Worm (Caenorhabditis elegans) whole organism, L2 larva: ENCODE data around the gene dct-1.

Experiments
- ZK546.5 ChIP-seq: sonication (generic microtip); optimal IDR thresholded peaks from 2 replicates; lab custom pipeline; 2017; ENCODE audit warnings: missing biosample characterization, missing genetic modification characterization
- aly-2 ChIP-seq: fragments of 150-350 bp; optimal IDR thresholded peaks from 2 replicates; lab custom pipeline; 2014; ENCODE audit warnings: missing biosample characterization, missing genetic modification characterization
- elt-3 ChIP-seq: sonication (generic microtip); optimal IDR thresholded peaks from 2 replicates; lab custom pipeline; 2017; ENCODE audit warnings: missing biosample characterization, missing genetic modification characterization
- lin-39 ChIP-seq: fragments of 150-350 bp; optimal IDR thresholded peaks from 2 replicates; lab custom pipeline; 2014; ENCODE audit warnings: missing biosample characterization, missing genetic modification reagents, missing genetic modification characterization
- nhr-6 ChIP-seq: fragments of 150-350 bp; optimal IDR thresholded peaks from 2 replicates; lab custom pipeline; 2014; ENCODE audit warnings: missing biosample characterization, missing genetic modification characterization
- zag-1 ChIP-seq: fragments of 150-350 bp; optimal IDR thresholded peaks from 2 replicates; lab custom pipeline; 2014; ENCODE audit warnings: missing biosample characterization, missing genetic modification characterization

- no peak for TF ChIP-seq aly-2
- no peak for TF ChIP-seq lin-39 (tag; lab: Kevin White, UChicago)
- no peak for TF ChIP-seq nhr-6 (tag; lab: Kevin White, UChicago)
- no peak for TF ChIP-seq zag-1
- TF ChIP-seq ZK546.5 (tag; lab: Kevin White, UChicago): no peak
- TF ChIP-seq elt-3 (tag; lab: Kevin White, UChicago): no peak
Measured at ce11 chrX:7982047-7982446, 27.9 kb downstream of the dct-1 start, which contains the start of gene his-71.
